Worm (Caenorhabditis elegans): Measurements from ENCODE around the gene pdhk-2.

The pdhk-2 gene

ce11 chrIII:8741276-8741860 is at the start of gene pdhk-2 (continued):
- TF ChIP-seq lim-6 (tag; optimal IDR thresholded peaks at IDR 0.05) (no peak), T23F11.4 (GFP tag; optimal IDR thresholded peaks at IDR 0.05) (peak; percentile 40), ceh-34 (tag; optimal IDR thresholded peaks at IDR 0.05) (peak; percentile 84), ceh-31 (tag; optimal IDR thresholded peaks at IDR 0.05) (peak; percentile 82), mec-3 (tag; optimal IDR thresholded peaks at IDR 0.05; ENCODE audit: borderline replicate concordance) (no peak), nhr-11 (tag; optimal IDR thresholded peaks at IDR 0.05) (no peak), pros-1 (tag; optimal IDR thresholded peaks at IDR 0.05) (no peak), sox-2 (GFP tag; IDR thresholded peaks at IDR 0.05) (no peak), ceh-22 (tag; optimal IDR thresholded peaks at IDR 0.05) (no peak), unc-42 (tag; optimal IDR thresholded peaks at IDR 0.05) (peak; percentile 90), ceh-24 (tag; optimal IDR thresholded peaks at IDR 0.05) (no peak), ceh-19 (GFP tag; optimal IDR thresholded peaks at IDR 0.05) (peak; percentile 70), unc-86 (tag; optimal IDR thresholded peaks at IDR 0.05) (peak; percentile 64), dmd-4 (tag; optimal IDR thresholded peaks at IDR 0.05; ENCODE audit: borderline replicate concordance) (peak; percentile 24), hlh-13 (GFP tag; optimal IDR thresholded peaks at IDR 0.05) (peak; percentile 27), hlh-8 (tag; optimal IDR thresholded peaks at IDR 0.05) (peak; percentile 38), ceh-9 (tag; optimal IDR thresholded peaks at IDR 0.05) (no peak)

DNA sequence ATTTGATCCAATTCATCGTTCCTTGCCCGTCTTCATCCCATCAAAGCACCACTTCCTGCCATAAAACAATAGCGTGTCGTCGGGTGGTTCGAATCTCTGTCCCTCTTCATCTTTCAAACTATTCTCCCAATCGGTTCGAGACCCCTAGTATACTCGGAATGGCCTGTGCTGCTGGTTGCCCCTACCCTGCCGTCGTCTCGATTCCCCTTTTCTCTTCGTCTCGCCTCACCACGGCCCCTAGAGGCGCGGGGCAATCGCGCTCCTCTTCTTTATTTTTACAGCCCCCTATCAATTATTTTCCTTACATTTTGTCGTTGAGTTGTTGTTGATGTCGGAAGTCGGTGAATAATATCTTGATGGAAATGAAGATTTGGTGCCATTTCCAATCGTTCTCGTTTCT is 47.5 kb upstream of the pdhk-2 start:
- no peak for TF ChIP-seq ttx-3 (tag; optimal IDR thresholded peaks at IDR 0.05)
- peak; percentile 29 for TF ChIP-seq ceh-31 (tag; optimal IDR thresholded peaks at IDR 0.05)
- TF ChIP-seq sox-2 (GFP tag; IDR thresholded peaks at IDR 0.05), result no peak
- peak; percentile 32 for TF ChIP-seq tbx-2 (tag; optimal IDR thresholded peaks at IDR 0.05)
- peak; percentile 17 for TF ChIP-seq ceh-14 (tag; optimal IDR thresholded peaks at IDR 0.05)
- peak; percentile 14 for TF ChIP-seq unc-42 (tag; optimal IDR thresholded peaks at IDR 0.05)
- no peak for TF ChIP-seq C08G9.2 (tag; optimal IDR thresholded peaks at IDR 0.05)

DNA sequence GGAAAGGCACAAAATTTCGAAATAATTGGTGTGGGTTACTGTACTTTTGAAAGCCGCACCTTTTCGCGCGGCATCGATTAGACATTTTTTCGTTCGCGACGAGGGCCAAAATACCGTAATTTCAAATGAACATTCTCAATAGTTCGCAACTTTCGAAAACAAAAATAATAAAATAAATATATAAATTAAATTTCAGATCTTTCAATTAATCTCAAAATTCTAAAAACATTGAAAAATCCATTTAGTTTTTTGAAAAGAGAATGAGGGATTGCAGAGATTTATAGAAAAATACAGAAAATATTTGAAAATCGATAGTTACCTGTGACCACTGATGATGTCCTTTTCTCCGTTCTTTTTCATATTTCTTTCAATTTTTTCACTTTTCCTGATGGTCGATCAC is 44.9 kb upstream of the pdhk-2 start, which contains the start of gene K02D10.8:
Gene K02D10.8 (plus strand): TSS at position 301 of the 400 bp plus-strand sequence.
- no peak for TF ChIP-seq tbx-7 (tag; optimal IDR thresholded peaks at IDR 0.05)
- TF ChIP-seq unc-86 (tag; optimal IDR thresholded peaks at IDR 0.05), result no peak
- TF ChIP-seq pha-2 (tag; optimal IDR thresholded peaks at IDR 0.05), result no peak

ce11 chrIII:8785426-8785825 is 44.2 kb upstream of the pdhk-2 start:
- TF ChIP-seq ceh-18 (tag; optimal IDR thresholded peaks at IDR 0.05) (peak; percentile 65), unc-42 (tag; optimal IDR thresholded peaks at IDR 0.05) (no peak), fkh-10 (GFP tag; optimal IDR thresholded peaks at IDR 0.05) (no peak), hlh-30 (tag; optimal IDR thresholded peaks at IDR 0.05; ENCODE audit: insufficient read depth) (peak; percentile 58)

- no peak for TF ChIP-seq unc-86 (tag; optimal IDR thresholded peaks at IDR 0.05)
- TF ChIP-seq hlh-6 (tag; optimal IDR thresholded peaks at IDR 0.05), result no peak
- peak; percentile 9 for TF ChIP-seq ceh-18 (tag; optimal IDR thresholded peaks at IDR 0.05)
- no peak for TF ChIP-seq elt-4 (tag; optimal IDR thresholded peaks at IDR 0.05)
- no peak for TF ChIP-seq pha-4 (tag; optimal IDR thresholded peaks at IDR 0.05)
- no peak for TF ChIP-seq lin-11 (tag; optimal IDR thresholded peaks at IDR 0.05)
- no peak for TF ChIP-seq hlh-8 (tag; optimal IDR thresholded peaks at IDR 0.05)
- TF ChIP-seq ztf-16 (tag; optimal IDR thresholded peaks at IDR 0.05), result no peak
- no peak for TF ChIP-seq ceh-30 (tag; optimal IDR thresholded peaks at IDR 0.05)
Observed at ce11 chrIII:8784500-8784899, 43.3 kb upstream of the pdhk-2 start.

DNA sequence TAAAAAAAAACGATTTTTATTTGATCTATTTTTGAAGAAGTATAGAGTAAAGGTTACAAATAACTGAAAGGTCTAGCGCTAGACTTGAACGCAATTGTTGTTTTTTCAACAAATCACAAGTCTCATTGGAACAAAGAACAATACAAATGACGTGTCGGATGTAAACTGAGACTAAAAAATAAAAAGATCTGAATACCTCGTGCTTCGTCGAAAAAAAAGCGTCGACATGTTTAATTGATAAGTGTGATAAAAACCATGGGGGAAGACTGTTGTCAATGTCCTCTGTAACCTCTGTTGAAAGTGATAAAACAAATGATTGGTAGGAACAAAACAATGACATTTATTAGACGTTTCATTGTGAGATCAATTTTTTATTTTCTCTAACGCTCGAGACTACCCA is 41.5 kb upstream of the pdhk-2 start:
- TF ChIP-seq pha-4 (tag; optimal IDR thresholded peaks at IDR 0.05) (no peak), odd-2 (tag; optimal IDR thresholded peaks at IDR 0.05) (no peak), pag-3 (tag; optimal IDR thresholded peaks at IDR 0.05; ENCODE audit: borderline replicate concordance) (no peak), hlh-13 (GFP tag; optimal IDR thresholded peaks at IDR 0.05) (no peak), C38D4.7 (GFP tag; optimal IDR thresholded peaks at IDR 0.05) (no peak), zip-5 (tag; optimal IDR thresholded peaks at IDR 0.05) (no peak), gmeb-2 (tag; optimal IDR thresholded peaks at IDR 0.05) (no peak), tbx-2 (tag; optimal IDR thresholded peaks at IDR 0.05) (no peak), ceh-6 (GFP tag; optimal IDR thresholded peaks at IDR 0.05) (no peak), pax-1 (tag; optimal IDR thresholded peaks at IDR 0.05) (no peak), pqm-1 (tag; optimal IDR thresholded peaks at IDR 0.05) (no peak), pat-9 (tag; optimal IDR thresholded peaks at IDR 0.05) (no peak), ceh-14 (tag; optimal IDR thresholded peaks at IDR 0.05) (no peak), hlh-15 (tag; optimal IDR thresholded peaks at IDR 0.05) (no peak), nfya-1 (tag; optimal IDR thresholded peaks at IDR 0.05) (no peak)

All from whole organism, late embryonic.